Worm (Caenorhabditis elegans): ENCODE data around the gene ndub-5.

ce11 chrII:5717831-5718230 is 26.7 kb upstream of the ndub-5 start, which contains the start of gene zipt-3:
- TF ChIP-seq let-607 (tag; optimal IDR thresholded peaks at IDR 0.05) (no peak), sdz-38 (tag; optimal IDR thresholded peaks at IDR 0.05) (no peak), C06A6.2 (GFP tag; conservative IDR thresholded peaks at IDR 0.05) (no peak), unc-62 (GFP tag; optimal IDR thresholded peaks at IDR 0.05) (no peak), ztf-18 (tag; optimal IDR thresholded peaks at IDR 0.05) (no peak), mel-28 (tag; optimal IDR thresholded peaks at IDR 0.05; ENCODE audit: borderline replicate concordance) (no peak)

Measured in whole organism, young adult.